Fruit fly (Drosophila melanogaster): Measurements from ENCODE around the gene Snmp1.

Gene Snmp1

DNA sequence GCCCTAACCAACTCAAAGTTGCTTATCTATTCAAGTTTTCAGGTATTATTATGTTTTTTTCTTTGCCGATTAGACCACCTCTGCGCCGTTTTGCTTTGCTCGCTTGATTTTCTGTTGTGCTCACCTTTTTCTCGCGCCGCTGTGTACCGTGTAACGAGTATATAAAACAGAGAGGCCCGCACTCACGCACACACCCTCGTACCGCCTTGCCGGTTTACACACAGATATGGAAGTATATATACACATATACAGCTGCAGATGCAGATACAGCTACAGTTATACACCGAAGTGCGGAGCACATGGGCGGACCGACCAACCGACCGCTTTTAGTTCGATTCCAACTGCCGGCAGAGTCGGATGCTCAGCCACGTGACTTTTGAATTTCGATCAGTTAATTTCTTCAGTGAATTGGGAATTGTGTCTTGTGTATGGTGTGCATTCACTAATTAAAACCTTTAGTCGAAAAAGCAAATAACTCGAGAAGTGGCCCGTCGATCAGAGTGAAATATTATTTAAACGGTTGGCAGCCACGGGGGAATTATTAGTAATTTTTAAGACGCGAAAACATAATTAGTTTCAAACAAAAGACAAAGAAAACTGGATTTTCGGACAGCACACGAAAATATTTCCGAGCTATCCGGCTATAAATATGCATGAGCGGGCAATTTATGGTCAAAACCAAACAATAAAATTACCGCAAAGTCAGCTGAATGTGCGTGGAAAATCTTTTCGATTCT is 20.7 kb upstream of the Snmp1 start:
- TF ChIP-seq CG2712 (tag; optimal IDR thresholded peaks at IDR 0.05) = peak; percentile 31
- TF ChIP-seq Bgb (GFP tag; IDR thresholded peaks at IDR 0.05; ENCODE audit: partially characterized antibody) = peak; percentile 52; the same call in 1 of the 2 replicates
- peak; percentile 42 for TF ChIP-seq bigmax (GFP tag; optimal IDR thresholded peaks at IDR 0.05)
- TF ChIP-seq chm (GFP tag; IDR thresholded peaks at IDR 0.05) = peak; percentile 89
- TF ChIP-seq ash1 (GFP tag; optimal IDR thresholded peaks at IDR 0.05) = peak; percentile 47
- peak; percentile 42 for TF ChIP-seq nau (GFP tag; optimal IDR thresholded peaks at IDR 0.05)
- peak; percentile 5 for TF ChIP-seq CG6854 (GFP tag; optimal IDR thresholded peaks at IDR 0.05)
- peak; percentile 95 for TF ChIP-seq CG10543 (GFP tag; optimal IDR thresholded peaks at IDR 0.05)
- TF ChIP-seq CG7839 (tag; optimal IDR thresholded peaks at IDR 0.05) = peak; percentile 12
- peak; percentile 42 for TF ChIP-seq CG15514 (GFP tag; optimal IDR thresholded peaks at IDR 0.05)
- peak; percentile 12 for TF ChIP-seq trem (tag; optimal IDR thresholded peaks at IDR 0.05)
- peak; percentile 21 for TF ChIP-seq Antp (GFP tag; optimal IDR thresholded peaks at IDR 0.05)
- peak; percentile 64 for TF ChIP-seq pros (GFP tag; optimal IDR thresholded peaks at IDR 0.05)
- TF ChIP-seq ara (GFP tag; IDR thresholded peaks at IDR 0.05) = peak; percentile 46; the same call in 1 of the 2 replicates
- TF ChIP-seq bbx (GFP tag; IDR thresholded peaks at IDR 0.05; ENCODE audit: partially characterized antibody) = peak; percentile 60; the same call in 1 of the 2 replicates
- TF ChIP-seq abd-A (tag; optimal IDR thresholded peaks at IDR 0.05) = peak; percentile 95
- peak; percentile 19 for TF ChIP-seq Elba2 (GFP tag; optimal IDR thresholded peaks at IDR 0.05)
- peak; percentile 3 for TF ChIP-seq CG10979 (tag; optimal IDR thresholded peaks at IDR 0.05)
- peak; percentile 60 for TF ChIP-seq HLHmδ (GFP tag; optimal IDR thresholded peaks at IDR 0.05)
- peak in 1 of 3 experiments; percentile 76 for TF ChIP-seq Stat92E (GFP tag; optimal IDR thresholded peaks at IDR 0.05)
- TF ChIP-seq ftz-f1 (GFP tag; optimal IDR thresholded peaks at IDR 0.05) = peak; percentile 70
- TF ChIP-seq Vsx1 (GFP tag; optimal IDR thresholded peaks at IDR 0.05) = peak; percentile 73
- TF ChIP-seq HmgZ (tag; optimal IDR thresholded peaks at IDR 0.05) = peak; percentile 68
- peak; percentile 45 for TF ChIP-seq CG13624 (GFP tag; optimal IDR thresholded peaks at IDR 0.05)
- TF ChIP-seq CG2875 (GFP tag; optimal IDR thresholded peaks at IDR 0.05) = peak; percentile 29
- TF ChIP-seq CG13287 (GFP tag; IDR thresholded peaks at IDR 0.05; ENCODE audit: partially characterized antibody) = peak; percentile 70
- no peak for TF ChIP-seq CG9437 (GFP tag; optimal IDR thresholded peaks at IDR 0.05)
- TF ChIP-seq corto (GFP tag; optimal IDR thresholded peaks at IDR 0.05) = no peak
- TF ChIP-seq CG11456 (GFP tag; IDR thresholded peaks at IDR 0.05) = 0 out of 3 replicates have a peak, but pooled peaks have one; percentile 59
- TF ChIP-seq CG16813 (GFP tag; IDR thresholded peaks at IDR 0.05; ENCODE audit: partially characterized antibody) = 0 out of 3 replicates have a peak, but pooled peaks have one; percentile 9
- 0 out of 2 replicates have a peak, but pooled peaks have one; percentile 32 for TF ChIP-seq gsb (GFP tag; IDR thresholded peaks at IDR 0.05)
- no peak for TF ChIP-seq CG10147 (GFP tag; optimal IDR thresholded peaks at IDR 0.05)
- TF ChIP-seq CG42726 (GFP tag; IDR thresholded peaks at IDR 0.05; ENCODE audit: partially characterized antibody) = peak; percentile 65; the same call in 1 of the 2 replicates
- peak; percentile 29 for TF ChIP-seq CHES-1-like (GFP tag; optimal IDR thresholded peaks at IDR 0.05)
- TF ChIP-seq H2.0 (GFP tag; IDR thresholded peaks at IDR 0.05) = no peak
- TF ChIP-seq BtbVII (GFP tag; optimal IDR thresholded peaks at IDR 0.05) = peak; percentile 48
- TF ChIP-seq bsh (GFP tag; optimal IDR thresholded peaks at IDR 0.05) = peak in 1 of 2 experiments; percentile 18
- no peak for TF ChIP-seq disco-r (GFP tag; optimal IDR thresholded peaks at IDR 0.05)
- TF ChIP-seq CG3407 (GFP tag; optimal IDR thresholded peaks at IDR 0.05) = no peak
- peak; percentile 14; the same call in 1 of the 3 replicates for TF ChIP-seq zfh1 (GFP tag; IDR thresholded peaks at IDR 0.05)
- no peak for TF ChIP-seq ap (GFP tag; IDR thresholded peaks at IDR 0.05)
- TF ChIP-seq tll (GFP tag; optimal IDR thresholded peaks at IDR 0.05) = peak in 1 of 2 experiments; percentile 45
- TF ChIP-seq NfI (GFP tag; optimal IDR thresholded peaks at IDR 0.05) = peak; percentile 29
- peak; percentile 80 for TF ChIP-seq sug (tag; optimal IDR thresholded peaks at IDR 0.05)
- TF ChIP-seq ci (GFP tag; IDR thresholded peaks at IDR 0.05) = peak; percentile 80
- TF ChIP-seq eyg (GFP tag; optimal IDR thresholded peaks at IDR 0.05) = no peak
